Worm (Caenorhabditis elegans): ENCODE measurements around the gene C35B8.3.

DNA sequence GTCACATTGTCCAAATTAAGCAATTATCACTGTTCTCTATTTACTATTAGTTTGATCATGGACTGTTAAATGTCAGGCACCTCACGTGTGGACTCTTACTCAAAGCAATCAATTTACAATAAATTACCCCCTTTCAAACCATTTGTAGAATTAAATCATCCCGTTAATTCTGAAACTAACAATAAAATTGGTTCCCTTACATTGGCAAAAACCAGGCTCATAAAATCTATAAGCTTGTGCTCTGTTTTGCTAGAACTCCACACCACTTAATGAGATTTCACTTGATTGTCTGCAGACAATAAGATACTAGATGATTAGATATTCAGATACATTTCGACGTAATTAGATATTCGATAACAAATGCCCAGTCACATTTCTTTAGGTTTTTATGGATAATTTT is 43.7 kb upstream of the C35B8.3 start:
- no peak for TF ChIP-seq nhr-76 (tag; optimal IDR thresholded peaks at IDR 0.05)
- TF ChIP-seq egl-27 (tag; optimal IDR thresholded peaks at IDR 0.05), result no peak
- no peak for TF ChIP-seq zag-1 (tag; optimal IDR thresholded peaks at IDR 0.05)
- TF ChIP-seq dmd-8 (GFP tag; IDR thresholded peaks at IDR 0.05), result no peak
- no peak for TF ChIP-seq gei-8 (GFP tag; optimal IDR thresholded peaks at IDR 0.05)
- TF ChIP-seq Y75B8A.6 (GFP tag; IDR thresholded peaks at IDR 0.05), result no peak
- no peak for TF ChIP-seq lim-7 (GFP tag; IDR thresholded peaks at IDR 0.05)
- no peak for TF ChIP-seq dve-1 (tag; optimal IDR thresholded peaks at IDR 0.05; ENCODE audit: insufficient read depth)
- no peak for TF ChIP-seq mxl-2 (GFP tag; conservative IDR thresholded peaks at IDR 0.05)
- no peak for TF ChIP-seq tra-1 (GFP tag; IDR thresholded peaks at IDR 0.05)
- no peak for TF ChIP-seq nhr-25 (tag; optimal IDR thresholded peaks at IDR 0.05; ENCODE audit: borderline replicate concordance, insufficient read depth)

All from whole organism, L4 larva.